Worm (Caenorhabditis elegans): ENCODE data around the gene msp-152.

ce11 chrII:4966576-4966975, 33.7 kb downstream of the msp-152 start:
- TF ChIP-seq snu-23 (GFP tag; optimal IDR thresholded peaks at IDR 0.05): no peak
- TF ChIP-seq elt-3 (tag; optimal IDR thresholded peaks at IDR 0.05): no peak
- TF ChIP-seq ztf-11 (tag; optimal IDR thresholded peaks at IDR 0.05): no peak
- no peak for TF ChIP-seq snpc-4 (tag; optimal IDR thresholded peaks at IDR 0.05)
- no peak for TF ChIP-seq ztf-4 (tag; optimal IDR thresholded peaks at IDR 0.05)
- no peak for TF ChIP-seq rnt-1 (tag; optimal IDR thresholded peaks at IDR 0.05)
- TF ChIP-seq nhr-237 (tag; optimal IDR thresholded peaks at IDR 0.05): no peak
- no peak for TF ChIP-seq fos-1 (tag; optimal IDR thresholded peaks at IDR 0.05)
- no peak for TF ChIP-seq blmp-1 (tag; optimal IDR thresholded peaks at IDR 0.05)
- no peak for TF ChIP-seq nhr-90 (tag; optimal IDR thresholded peaks at IDR 0.05; ENCODE audit: poor library complexity)
- TF ChIP-seq Y116A8C.19 (tag; optimal IDR thresholded peaks at IDR 0.05; ENCODE audit: borderline replicate concordance): no peak
